Worm (Caenorhabditis elegans): ENCODE results near the gene str-84.

DNA sequence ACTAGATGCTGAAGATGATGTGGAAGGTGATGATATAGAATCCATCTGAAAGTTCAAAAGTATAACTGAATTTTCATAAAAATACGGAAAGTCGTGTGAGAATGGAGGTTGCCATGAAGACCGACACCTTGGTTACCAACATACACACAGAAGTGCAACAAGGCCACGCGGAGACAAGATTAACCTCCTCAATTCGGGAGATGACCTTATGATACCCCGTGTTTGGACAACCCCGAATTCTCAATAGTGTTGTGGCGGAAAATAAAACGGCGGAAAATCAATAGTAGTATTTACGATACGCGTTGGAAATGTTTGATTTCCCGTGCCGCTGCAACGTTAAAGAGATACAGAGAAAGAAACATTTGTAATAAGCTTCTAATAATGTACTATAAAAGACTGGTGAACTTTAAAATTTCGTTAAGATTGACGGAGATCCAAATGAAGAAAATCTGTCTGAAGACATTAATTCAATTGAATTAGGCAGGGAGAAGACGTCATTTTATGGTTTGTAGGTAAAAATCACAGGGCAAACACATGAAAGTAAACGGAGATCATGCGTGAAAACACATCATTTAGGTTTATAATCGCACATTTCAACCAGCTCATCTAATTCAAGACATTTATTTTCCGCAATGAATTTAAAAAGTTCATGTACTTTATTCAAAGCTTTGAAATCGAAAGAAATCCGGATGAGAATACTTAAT lies 16.5 kb downstream of the str-84 start, which contains the start of gene nhr-44:
- TF ChIP-seq fos-1 (tag; optimal IDR thresholded peaks at IDR 0.05) = no peak
- TF ChIP-seq irx-1 (tag; optimal IDR thresholded peaks at IDR 0.05) = no peak
- TF ChIP-seq aha-1 (tag; optimal IDR thresholded peaks at IDR 0.05) = no peak
- no peak for TF ChIP-seq sox-4 (tag; optimal IDR thresholded peaks at IDR 0.05)
